Worm (Caenorhabditis elegans) whole organism, early embryonic: ENCODE measurements around the gene R07E5.19.
A peak's percentile ranks its signal among the peaks of the same experiment; 100 is the strongest.

Experiments used
- B0310.2 ChIP-seq: sonication (generic microtip); optimal IDR thresholded peaks from 2 replicates; lab custom pipeline; 2016; ENCODE audit warnings: mild to moderate bottlenecking, missing genetic modification characterization, missing compliant biosample characterization
- F13C5.2 ChIP-seq: sonication (generic microtip); optimal IDR thresholded peaks from 2 replicates; lab custom pipeline; 2017; ENCODE audit warnings: mild to moderate bottlenecking, missing genetic modification characterization, inconsistent platforms, missing compliant biosample characterization
- aly-1 ChIP-seq: sonication (generic microtip); optimal IDR thresholded peaks from 2 replicates; lab custom pipeline; 2016; ENCODE audit warnings: missing genetic modification characterization, missing compliant biosample characterization
- ama-1 ChIP-seq: fragments of 150-350 bp; optimal IDR thresholded peaks from 2 replicates; lab custom pipeline; 2014
- ceh-13 ChIP-seq: fragments of 200-800 bp; sonication (Bioruptor generic); optimal IDR thresholded peaks from 2 replicates; lab custom pipeline; 2018; ENCODE audit warnings: mild to moderate bottlenecking, missing genetic modification characterization, missing compliant biosample characterization
- ceh-36 ChIP-seq: sonication (generic microtip); optimal IDR thresholded peaks from 2 replicates; lab custom pipeline; 2016; ENCODE audit warnings: missing genetic modification characterization, inconsistent platforms, missing compliant biosample characterization
- ets-7 ChIP-seq: sonication (generic microtip); optimal IDR thresholded peaks from 2 replicates; lab custom pipeline; 2016; ENCODE audit warnings: missing genotype, missing genetic modification characterization, missing compliant biosample characterization
- flt-1 ChIP-seq: fragments of 200-800 bp; sonication (Bioruptor generic); IDR thresholded peaks from 2 replicates; pipeline ENCODE4 v1.3.6; 2022; ENCODE audit warnings: missing genetic modification characterization, missing compliant biosample characterization
- hmbx-1 ChIP-seq: sonication (generic microtip); optimal IDR thresholded peaks from 2 replicates; lab custom pipeline; 2016; ENCODE audit warnings: mild to moderate bottlenecking, missing genetic modification characterization, missing compliant biosample characterization
- hmg-4 ChIP-seq: fragments of 200-800 bp; sonication (Bioruptor generic); optimal IDR thresholded peaks from 2 replicates; lab custom pipeline; 2018; ENCODE audit warnings: mild to moderate bottlenecking, missing genetic modification characterization, missing compliant biosample characterization
- hnd-1 ChIP-seq: sonication (generic microtip); optimal IDR thresholded peaks from 2 replicates; lab custom pipeline; 2016; ENCODE audit warnings: missing genetic modification characterization, missing compliant biosample characterization
- pes-1 ChIP-seq: fragments of 200-800 bp; sonication (Bioruptor generic); IDR thresholded peaks from 2 replicates; pipeline ENCODE4 v1.3.6; 2022; ENCODE audit warnings: missing genetic modification reagents, missing genetic modification characterization, missing compliant biosample characterization
- scrt-1 ChIP-seq: fragments of 200-800 bp; sonication (Bioruptor generic); IDR thresholded peaks from 2 replicates; pipeline ENCODE4 v1.3.6; 2022; ENCODE audit warnings: missing genetic modification characterization, missing compliant biosample characterization
- sea-1 ChIP-seq: fragments of 200-800 bp; sonication (Bioruptor generic); conservative IDR thresholded peaks from 2 replicates; pipeline ENCODE4 v1.3.6; 2022; ENCODE audit warnings: missing genetic modification characterization, missing compliant biosample characterization
- tbx-11 ChIP-seq: fragments of 200-800 bp; sonication (Bioruptor generic); IDR thresholded peaks from 2 replicates; pipeline ENCODE4 v1.3.6; 2022; ENCODE audit warnings: missing genetic modification characterization, missing compliant biosample characterization
- tbx-37 ChIP-seq: fragments of 200-800 bp; sonication (Bioruptor generic); conservative IDR thresholded peaks from 2 replicates; pipeline ENCODE4 v1.3.6; 2022; ENCODE audit warnings: missing genetic modification reagents, missing genetic modification characterization, missing compliant biosample characterization
- tra-4 ChIP-seq: sonication (generic microtip); optimal IDR thresholded peaks from 2 replicates; lab custom pipeline; 2017; ENCODE audit warnings: missing genetic modification characterization, missing compliant biosample characterization

R07E5.19 gene

ce11 chrIII:4452749-4453148, 34.9 kb upstream of the R07E5.19 start:
- TF ChIP-seq tbx-11 (GFP tag; lab: Robert Waterston, UW) (no peak), tra-4 (tag; lab: Kevin White, UChicago) (no peak), hmbx-1 (no peak), tbx-37 (no peak), ceh-13 (GFP tag; lab: Kevin White, UChicago) (no peak), B0310.2 (tag; lab: Kevin White, UChicago) (no peak), ceh-36 (tag; lab: Kevin White, UChicago) (no peak), pes-1 (GFP tag; lab: Robert Waterston, UW) (no peak), hnd-1 (no peak), hmg-4 (GFP tag; lab: Kevin White, UChicago) (no peak), aly-1 (tag; lab: Kevin White, UChicago) (no peak), sea-1 (GFP tag; lab: Robert Waterston, UW) (no peak), ets-7 (tag; lab: Kevin White, UChicago) (no peak), F13C5.2 (tag; lab: Kevin White, UChicago) (no peak), scrt-1 (GFP tag; lab: Robert Waterston, UW) (no peak), flt-1 (GFP tag; lab: Robert Waterston, UW) (no peak), ama-1 (lab: Kevin White, UChicago) (no peak)

- TF ChIP-seq sea-1 (GFP tag; lab: Robert Waterston, UW) (no peak), pes-1 (GFP tag; lab: Robert Waterston, UW) (no peak), tra-4 (tag; lab: Kevin White, UChicago) (no peak), F13C5.2 (tag; lab: Kevin White, UChicago) (peak; percentile 15), hnd-1 (no peak), tbx-11 (GFP tag; lab: Robert Waterston, UW) (no peak), hmg-4 (GFP tag; lab: Kevin White, UChicago) (peak; percentile 27), B0310.2 (tag; lab: Kevin White, UChicago) (no peak)
Measured at ce11 chrIII:4450773-4451423, 33.0 kb upstream of the R07E5.19 start.

ce11 chrIII:4449893-4450579, 32.2 kb upstream of the R07E5.19 start, which contains the start of gene ceh-43:
Gene ceh-43, minus strand, starts transcription at chrIII:4449943.
- TF ChIP-seq ceh-13 (GFP tag; lab: Kevin White, UChicago): no peak
- TF ChIP-seq scrt-1 (GFP tag; lab: Robert Waterston, UW): no peak
- TF ChIP-seq tra-4 (tag; lab: Kevin White, UChicago): no peak
- TF ChIP-seq ama-1 (lab: Kevin White, UChicago): no peak
- no peak for TF ChIP-seq F13C5.2 (tag; lab: Kevin White, UChicago)
- no peak for TF ChIP-seq ceh-36 (tag; lab: Kevin White, UChicago)
- TF ChIP-seq pes-1 (GFP tag; lab: Robert Waterston, UW): no peak
- no peak for TF ChIP-seq B0310.2 (tag; lab: Kevin White, UChicago)
- TF ChIP-seq hmg-4 (GFP tag; lab: Kevin White, UChicago): no peak
- no peak for TF ChIP-seq hmbx-1
- no peak for TF ChIP-seq ets-7 (tag; lab: Kevin White, UChicago)

- TF ChIP-seq flt-1 (GFP tag; lab: Robert Waterston, UW): no peak
Measured at ce11 chrIII:4449357-4449756, 31.5 kb upstream of the R07E5.19 start.

- TF ChIP-seq hmg-4 (GFP tag; lab: Kevin White, UChicago): no peak
- TF ChIP-seq ceh-36 (tag; lab: Kevin White, UChicago): no peak
- no peak for TF ChIP-seq ama-1 (lab: Kevin White, UChicago)
- no peak for TF ChIP-seq flt-1 (GFP tag; lab: Robert Waterston, UW)
- no peak for TF ChIP-seq hmbx-1
- no peak for TF ChIP-seq hnd-1
- no peak for TF ChIP-seq tbx-37
- TF ChIP-seq ets-7 (tag; lab: Kevin White, UChicago): no peak
- no peak for TF ChIP-seq sea-1 (GFP tag; lab: Robert Waterston, UW)
- no peak for TF ChIP-seq B0310.2 (tag; lab: Kevin White, UChicago)
- TF ChIP-seq pes-1 (GFP tag; lab: Robert Waterston, UW): no peak
- no peak for TF ChIP-seq tbx-11 (GFP tag; lab: Robert Waterston, UW)
- TF ChIP-seq ceh-13 (GFP tag; lab: Kevin White, UChicago): no peak
- TF ChIP-seq scrt-1 (GFP tag; lab: Robert Waterston, UW): no peak
Measured at ce11 chrIII:4448029-4448428, 30.2 kb upstream of the R07E5.19 start.

- TF ChIP-seq hnd-1 (no peak), hmbx-1 (no peak)
Measured at ce11 chrIII:4444492-4444891, 26.6 kb upstream of the R07E5.19 start.

- TF ChIP-seq sea-1 (GFP tag; lab: Robert Waterston, UW): no peak
- TF ChIP-seq ceh-36 (tag; lab: Kevin White, UChicago): no peak
- TF ChIP-seq tra-4 (tag; lab: Kevin White, UChicago): no peak
- no peak for TF ChIP-seq hmbx-1
- TF ChIP-seq F13C5.2 (tag; lab: Kevin White, UChicago): no peak
- no peak for TF ChIP-seq aly-1 (tag; lab: Kevin White, UChicago)
- no peak for TF ChIP-seq B0310.2 (tag; lab: Kevin White, UChicago)
- no peak for TF ChIP-seq ama-1 (lab: Kevin White, UChicago)
- no peak for TF ChIP-seq flt-1 (GFP tag; lab: Robert Waterston, UW)
- no peak for TF ChIP-seq hnd-1
- no peak for TF ChIP-seq tbx-37
- TF ChIP-seq ceh-13 (GFP tag; lab: Kevin White, UChicago): no peak
- no peak for TF ChIP-seq tbx-11 (GFP tag; lab: Robert Waterston, UW)
- no peak for TF ChIP-seq ets-7 (tag; lab: Kevin White, UChicago)
- no peak for TF ChIP-seq hmg-4 (GFP tag; lab: Kevin White, UChicago)
- no peak for TF ChIP-seq scrt-1 (GFP tag; lab: Robert Waterston, UW)
- TF ChIP-seq pes-1 (GFP tag; lab: Robert Waterston, UW): no peak
Measured at ce11 chrIII:4441781-4442180, 23.9 kb upstream of the R07E5.19 start, which contains the start of gene nex-3. Gene nex-3, plus strand, starts transcription at chrIII:4442081.
